Fruit fly (Drosophila melanogaster) whole organism, prepupa: ENCODE measurements around the gene CG17249.
A peak's percentile ranks its signal among the peaks of the same experiment; 100 is the strongest.

Experiments used
- Blimp-1 ChIP-seq: fragments of 200-800 bp; sonication (Bioruptor generic); optimal IDR thresholded peaks from 3 replicates; lab custom pipeline; 2017; ENCODE audit warnings: missing biosample characterization, missing genetic modification characterization, mild to moderate bottlenecking, moderate library complexity, missing genetic modification reagents
- CG10631 ChIP-seq: fragments of 200-800 bp; sonication (Bioruptor generic); optimal IDR thresholded peaks from 2 replicates; lab custom pipeline; 2016; ENCODE audit warnings: missing biosample characterization, missing genetic modification characterization
- CG11762 ChIP-seq: fragments of 200-800 bp; sonication (Bioruptor generic); optimal IDR thresholded peaks from 3 replicates; lab custom pipeline; 2016; ENCODE audit warnings: missing biosample characterization, missing genetic modification characterization; ENCODE audit not compliant: insufficient read depth
- CG11902 ChIP-seq: fragments of 200-800 bp; sonication (Bioruptor generic); optimal IDR thresholded peaks from 3 replicates; lab custom pipeline; 2016; ENCODE audit warnings: missing biosample characterization, missing genetic modification characterization
- CG1621 ChIP-seq: fragments of 200-800 bp; sonication (Bioruptor generic); optimal IDR thresholded peaks from 3 replicates; lab custom pipeline; 2018; ENCODE audit warnings: missing biosample characterization, mild to moderate bottlenecking, missing genetic modification characterization
- CG16779 ChIP-seq: fragments of 200-800 bp; sonication (Bioruptor generic); optimal IDR thresholded peaks from 3 replicates; lab custom pipeline; 2017; ENCODE audit warnings: missing biosample characterization, mild to moderate bottlenecking, missing genetic modification characterization
- CG3032 ChIP-seq: fragments of 200-800 bp; optimal IDR thresholded peaks from 2 replicates; lab custom pipeline; 2019; ENCODE audit warnings: missing biosample characterization, mild to moderate bottlenecking, missing genetic modification characterization, moderate library complexity
- CG3919 ChIP-seq: fragments of 200-800 bp; sonication (Bioruptor generic); optimal IDR thresholded peaks from 3 replicates; lab custom pipeline; 2016; ENCODE audit warnings: missing biosample characterization, missing genetic modification characterization
- CG4318 ChIP-seq: fragments of 200-800 bp; sonication (Bioruptor generic); optimal IDR thresholded peaks from 3 replicates; lab custom pipeline; 2017; ENCODE audit warnings: missing biosample characterization, mild to moderate bottlenecking, missing genetic modification characterization
- CG6163 ChIP-seq: fragments of 200-800 bp; sonication (Bioruptor generic); IDR thresholded peaks from 3 replicates; pipeline ENCODE4 v1.3.6; 2022; ENCODE audit warnings: missing biosample characterization, missing genetic modification characterization
- CG6276 ChIP-seq: fragments of 200-800 bp; sonication (Bioruptor generic); optimal IDR thresholded peaks from 2 replicates; lab custom pipeline; 2017; ENCODE audit warnings: missing biosample characterization, mild to moderate bottlenecking, missing genetic modification characterization
- CG6792 ChIP-seq: fragments of 200-800 bp; sonication (Bioruptor generic); optimal IDR thresholded peaks from 3 replicates; lab custom pipeline; 2016; ENCODE audit warnings: missing biosample characterization, missing genetic modification characterization
- CG6808 ChIP-seq: fragments of 200-800 bp; sonication (Bioruptor generic); optimal IDR thresholded peaks from 3 replicates; lab custom pipeline; 2017; ENCODE audit warnings: missing biosample characterization, missing genetic modification characterization, mild to moderate bottlenecking, moderate library complexity, missing genetic modification reagents
- CG6854 ChIP-seq: fragments of 200-800 bp; sonication (Bioruptor generic); optimal IDR thresholded peaks from 2 replicates; lab custom pipeline; 2017; ENCODE audit warnings: missing biosample characterization, mild to moderate bottlenecking, missing genetic modification characterization
- CG8319 ChIP-seq: fragments of 200-800 bp; sonication (Bioruptor generic); optimal IDR thresholded peaks from 3 replicates; lab custom pipeline; 2016; ENCODE audit warnings: missing biosample characterization, missing genetic modification characterization
- CG8632 ChIP-seq: fragments of 200-800 bp; sonication (Bioruptor generic); optimal IDR thresholded peaks from 3 replicates; lab custom pipeline; 2016; ENCODE audit warnings: missing biosample characterization, missing genetic modification characterization
- CG9139 ChIP-seq: fragments of 200-800 bp; sonication (Bioruptor generic); optimal IDR thresholded peaks from 3 replicates; lab custom pipeline; 2017; ENCODE audit warnings: missing biosample characterization, mild to moderate bottlenecking, missing genetic modification characterization
- Eip75B ChIP-seq: fragments of 200-800 bp; sonication (Bioruptor generic); optimal IDR thresholded peaks from 3 replicates; lab custom pipeline; 2016; ENCODE audit warnings: missing biosample characterization, missing genetic modification characterization
- Eip78C ChIP-seq: fragments of 200-800 bp; sonication (Bioruptor generic); peaks from one replicate; lab custom pipeline; 2016; ENCODE audit warnings: missing biosample characterization, missing genetic modification characterization
- Ets21C ChIP-seq: fragments of 200-800 bp; sonication (Bioruptor generic); optimal IDR thresholded peaks from 3 replicates; lab custom pipeline; 2016; ENCODE audit warnings: missing biosample characterization, missing genetic modification characterization
- Ets96B ChIP-seq: fragments of 200-800 bp; optimal IDR thresholded peaks from 2 replicates; lab custom pipeline; 2019; ENCODE audit warnings: missing biosample characterization, mild to moderate bottlenecking, missing genetic modification characterization, moderate library complexity
- Gug ChIP-seq: fragments of 200-800 bp; sonication (Bioruptor generic); IDR thresholded peaks from 2 replicates; pipeline ENCODE4 v1.3.6; 2022; ENCODE audit warnings: missing biosample characterization, missing genetic modification characterization
- Hr4 ChIP-seq: fragments of 200-800 bp; sonication (Bioruptor generic); optimal IDR thresholded peaks from 3 replicates; lab custom pipeline; 2016; ENCODE audit warnings: missing biosample characterization, missing genetic modification characterization
- Lpt ChIP-seq: fragments of 200-800 bp; sonication (Bioruptor generic); optimal IDR thresholded peaks from 3 replicates; lab custom pipeline; 2016; ENCODE audit warnings: missing biosample characterization, missing genetic modification characterization
- Met ChIP-seq: fragments of 200-800 bp; sonication (Bioruptor generic); optimal IDR thresholded peaks from 3 replicates; lab custom pipeline; 2016; ENCODE audit warnings: missing biosample characterization, missing genetic modification characterization
- OdsH ChIP-seq: fragments of 200-800 bp; sonication (Bioruptor generic); optimal IDR thresholded peaks from 3 replicates; lab custom pipeline; 2016; ENCODE audit warnings: missing biosample characterization, missing genetic modification characterization
- Sox14 ChIP-seq: fragments of 200-800 bp; sonication (Bioruptor generic); optimal IDR thresholded peaks from 3 replicates; lab custom pipeline; 2016; ENCODE audit warnings: missing biosample characterization, missing genetic modification characterization
- Sox15 ChIP-seq: fragments of 200-800 bp; sonication (Bioruptor generic); optimal IDR thresholded peaks from 3 replicates; lab custom pipeline; 2016; ENCODE audit warnings: missing biosample characterization, missing genetic modification characterization
- achi ChIP-seq: fragments of 200-800 bp; sonication (Bioruptor generic); optimal IDR thresholded peaks from 3 replicates; lab custom pipeline; 2016; ENCODE audit warnings: missing biosample characterization, missing genetic modification characterization
- cyc ChIP-seq: fragments of 200-800 bp; sonication (Bioruptor generic); optimal IDR thresholded peaks from 3 replicates; lab custom pipeline; 2016; ENCODE audit warnings: missing biosample characterization, missing genetic modification characterization
- dsx ChIP-seq: fragments of 200-800 bp; optimal IDR thresholded peaks from 3 replicates; lab custom pipeline; 2019; ENCODE audit warnings: missing biosample characterization, mild to moderate bottlenecking, missing genetic modification characterization, moderate library complexity; ENCODE audit not compliant: poor library complexity, severe bottlenecking
- eg ChIP-seq: fragments of 200-800 bp; sonication (Bioruptor generic); IDR thresholded peaks from 3 replicates; pipeline ENCODE4 v1.3.6; 2022; ENCODE audit warnings: missing biosample characterization, missing genetic modification characterization
- esn ChIP-seq: fragments of 200-800 bp; sonication (Bioruptor generic); optimal IDR thresholded peaks from 2 replicates; lab custom pipeline; 2016; ENCODE audit warnings: missing biosample characterization, mild to moderate bottlenecking, missing genetic modification characterization, moderate library complexity
- fd59A ChIP-seq: fragments of 200-800 bp; sonication (Bioruptor generic); optimal IDR thresholded peaks from 2 replicates; lab custom pipeline; 2017; ENCODE audit warnings: missing biosample characterization, mild to moderate bottlenecking, missing genetic modification characterization, missing genetic modification reagents
- fd85E ChIP-seq: fragments of 200-800 bp; sonication (Bioruptor generic); optimal IDR thresholded peaks from 3 replicates; lab custom pipeline; 2016; ENCODE audit warnings: missing biosample characterization, missing genetic modification characterization
- fkh ChIP-seq: fragments of 200-800 bp; sonication (Bioruptor generic); optimal IDR thresholded peaks from 3 replicates; lab custom pipeline; 2017; ENCODE audit warnings: missing biosample characterization, mild to moderate bottlenecking, missing genetic modification characterization, moderate library complexity
- lz ChIP-seq: fragments of 200-800 bp; sonication (Bioruptor generic); optimal IDR thresholded peaks from 3 replicates; lab custom pipeline; 2016; ENCODE audit warnings: missing biosample characterization, missing genetic modification characterization
- net ChIP-seq: fragments of 200-800 bp; sonication (Bioruptor generic); optimal IDR thresholded peaks from 3 replicates; lab custom pipeline; 2016; ENCODE audit warnings: missing biosample characterization, missing genetic modification characterization
- pdm3 ChIP-seq: fragments of 200-800 bp; sonication (Bioruptor generic); optimal IDR thresholded peaks from 3 replicates; lab custom pipeline; 2016; ENCODE audit warnings: missing biosample characterization, missing genetic modification characterization
- salr ChIP-seq, 2 experiments: fragments of 200-800 bp; sonication (Bioruptor generic); optimal IDR thresholded peaks; 3 replicates each; lab custom pipeline; 2016 to 2018; ENCODE audit warnings: missing biosample characterization in 2 of 2, missing genetic modification characterization in 2 of 2, mild to moderate bottlenecking in 1 of 2
- spab ChIP-seq: fragments of 200-800 bp; sonication (Bioruptor generic); optimal IDR thresholded peaks from 2 replicates; lab custom pipeline; 2017; ENCODE audit warnings: missing biosample characterization, mild to moderate bottlenecking, missing genetic modification characterization, missing genetic modification reagents
- ss ChIP-seq, 2 experiments: fragments of 200-800 bp; sonication (Bioruptor generic); optimal IDR thresholded peaks; 2 replicates in 1 of 2; 3 replicates in 1 of 2; lab custom pipeline; 2017 to 2018; ENCODE audit warnings: mild to moderate bottlenecking in 2 of 2, missing biosample characterization in 2 of 2, missing genetic modification characterization in 2 of 2, moderate library complexity in 1 of 2
- svp ChIP-seq: fragments of 200-800 bp; sonication (Bioruptor generic); peaks from one replicate; lab custom pipeline; 2016; ENCODE audit warnings: missing biosample characterization, missing genetic modification characterization
- topi ChIP-seq: fragments of 200-800 bp; sonication (Bioruptor generic); optimal IDR thresholded peaks from 3 replicates; lab custom pipeline; 2016; ENCODE audit warnings: missing biosample characterization, missing genetic modification characterization
- vri ChIP-seq: fragments of 200-800 bp; sonication (Bioruptor generic); optimal IDR thresholded peaks from 3 replicates; lab custom pipeline; 2016; ENCODE audit warnings: missing biosample characterization, mild to moderate bottlenecking, missing genetic modification characterization

The CG17249 gene

DNA sequence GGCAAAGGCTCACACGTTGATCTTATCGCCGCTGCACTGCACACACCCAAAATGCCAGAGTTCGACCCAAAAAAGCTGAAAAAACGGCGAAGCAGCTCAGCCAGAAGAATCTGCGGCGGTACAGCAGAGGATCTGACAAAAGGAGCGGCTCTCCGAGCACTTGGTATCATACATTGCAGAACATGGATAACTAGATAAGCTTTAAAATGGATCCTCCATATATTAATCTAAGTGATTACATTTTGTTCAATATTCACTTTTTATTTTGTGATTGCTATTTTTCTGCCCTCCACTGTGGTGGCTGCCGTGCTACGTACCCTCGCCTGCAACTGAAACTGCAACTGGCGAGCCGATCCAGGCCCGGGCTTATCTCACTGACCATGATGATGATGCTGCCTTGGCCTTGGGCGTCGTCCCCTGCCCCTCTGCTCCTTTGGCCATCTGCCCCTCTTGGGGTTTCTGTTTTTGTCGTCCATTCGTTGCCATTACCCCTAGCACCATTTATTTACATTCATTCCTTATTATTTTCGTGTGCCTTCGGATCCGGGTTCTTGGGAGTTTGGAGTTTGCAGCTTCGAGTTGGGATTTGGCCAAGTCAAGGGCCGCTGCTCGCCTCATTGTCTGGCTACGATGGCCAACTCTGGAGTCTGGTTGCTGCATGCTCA is 45.0 kb upstream of the CG17249 start (continued):
- TF ChIP-seq Gug (GFP tag; lab: Robert Waterston, UW) (peak; percentile 76), dsx (GFP tag; lab: Kevin White, UChicago) (peak; percentile 78), pdm3 (GFP tag; lab: Kevin White, UChicago) (peak; percentile 90), CG9139 (peak; percentile 70), Hr4 (peak; percentile 78), spab (GFP tag; lab: Kevin White, UChicago) (peak; percentile 84), CG6808 (GFP tag; lab: Kevin White, UChicago) (peak; percentile 88), CG4318 (GFP tag; lab: Kevin White, UChicago) (peak; percentile 58), OdsH (GFP tag; lab: Kevin White, UChicago) (peak; percentile 89), Eip75B (GFP tag; lab: Kevin White, UChicago) (peak; percentile 93), Blimp-1 (GFP tag; lab: Kevin White, UChicago) (peak; percentile 73), CG10631 (peak; percentile 91)
- TF ChIP-seq, all 60 proteins: peak for 58

- TF ChIP-seq Hr4 (peak; percentile 80), svp (GFP tag; lab: Kevin White, UChicago) (peak; percentile 78), Met (peak; percentile 65), fd59A (GFP tag; lab: Kevin White, UChicago) (peak; percentile 67), achi (GFP tag; lab: Kevin White, UChicago) (peak; percentile 78), ss (GFP tag; optimal IDR thresholded peaks at IDR 0.05; lab: Kevin White, UChicago) (peak; percentile 77 to 83), CG8319 (GFP tag; lab: Kevin White, UChicago) (peak; percentile 60), CG6854 (GFP tag; lab: Kevin White, UChicago) (no peak), pdm3 (GFP tag; lab: Kevin White, UChicago) (peak; percentile 66), CG6163 (GFP tag; lab: Robert Waterston, UW) (peak; percentile 88), CG11762 (GFP tag; lab: Kevin White, UChicago) (peak; percentile 68), eg (GFP tag; lab: Robert Waterston, UW) (peak; percentile 85), CG3032 (tag; lab: Kevin White, UChicago) (peak; percentile 78), lz (peak; percentile 52), fkh (GFP tag; lab: Kevin White, UChicago) (peak; percentile 80), Ets96B (peak; percentile 81), CG6808 (GFP tag; lab: Kevin White, UChicago) (peak; percentile 83), CG8632 (GFP tag; lab: Kevin White, UChicago) (peak; percentile 48), Ets21C (GFP tag; lab: Kevin White, UChicago) (peak; percentile 14), spab (GFP tag; lab: Kevin White, UChicago) (peak; percentile 81), Gug (GFP tag; lab: Robert Waterston, UW) (peak; percentile 72), esn (GFP tag; lab: Kevin White, UChicago) (peak; percentile 64), CG9139 (peak; percentile 67), CG1621 (peak; percentile 51), salr (GFP tag; optimal IDR thresholded peaks at IDR 0.05; lab: Kevin White, UChicago) (peak; percentile 55 to 73), Blimp-1 (GFP tag; lab: Kevin White, UChicago) (peak; percentile 20), cyc (GFP tag; lab: Kevin White, UChicago) (peak; percentile 78), CG11902 (GFP tag; lab: Kevin White, UChicago) (peak; percentile 67), fd85E (GFP tag; lab: Kevin White, UChicago) (peak; percentile 23), Eip75B (GFP tag; lab: Kevin White, UChicago) (peak; percentile 80), CG6276 (GFP tag; lab: Kevin White, UChicago) (peak; percentile 73), net (GFP tag; lab: Kevin White, UChicago) (peak; percentile 70), OdsH (GFP tag; lab: Kevin White, UChicago) (peak; percentile 76), Eip78C (peak; percentile 93), Sox14 (GFP tag; lab: Kevin White, UChicago) (peak; percentile 75), Sox15 (peak; percentile 46), Lpt (GFP tag; lab: Kevin White, UChicago) (peak; percentile 39), CG4318 (GFP tag; lab: Kevin White, UChicago) (peak; percentile 64), CG16779 (tag; lab: Kevin White, UChicago) (peak; percentile 56), vri (GFP tag; lab: Kevin White, UChicago) (peak; percentile 22), CG3919 (GFP tag; lab: Kevin White, UChicago) (peak; percentile 87), topi (GFP tag; lab: Kevin White, UChicago) (peak; percentile 72), CG6792 (GFP tag; lab: Kevin White, UChicago) (peak; percentile 59)
These were observed 43.6 kb upstream of the CG17249 start for dm6 chr3L:1690727-1691413.
